Worm (Caenorhabditis elegans) whole organism, mixed stage, embryonic: ENCODE results near the gene scl-9.

Experiments used
- blmp-1 ChIP-seq: fragments of 150-350 bp; optimal IDR thresholded peaks from 2 replicates; lab custom pipeline; 2014; ENCODE audit warnings: missing biosample characterization, missing genetic modification characterization
- ces-1 ChIP-seq: fragments of 150-350 bp; optimal IDR thresholded peaks from 2 replicates; lab custom pipeline; 2014; ENCODE audit warnings: missing biosample characterization, missing genetic modification reagents, missing genetic modification characterization
- elt-1 ChIP-seq: sonication (generic microtip); optimal IDR thresholded peaks from 2 replicates; lab custom pipeline; 2017; ENCODE audit warnings: missing genetic modification characterization, mild to moderate bottlenecking, missing compliant biosample characterization, antibody characterized with exemption, moderate library complexity, borderline replicate concordance; ENCODE audit not compliant: insufficient read depth
- elt-3 ChIP-seq: fragments of 150-350 bp; optimal IDR thresholded peaks from 2 replicates; lab custom pipeline; 2014; ENCODE audit warnings: missing biosample characterization, missing genetic modification characterization
- nhr-12 ChIP-seq: fragments of 150-350 bp; optimal IDR thresholded peaks from 2 replicates; lab custom pipeline; 2014; ENCODE audit warnings: missing biosample characterization, missing genetic modification characterization
- nhr-2 ChIP-seq: fragments of 150-350 bp; optimal IDR thresholded peaks from 2 replicates; lab custom pipeline; 2014; ENCODE audit warnings: missing biosample characterization, missing genetic modification characterization
- nhr-237 ChIP-seq: fragments of 150-350 bp; optimal IDR thresholded peaks from 2 replicates; lab custom pipeline; 2014; ENCODE audit warnings: missing biosample characterization, missing genetic modification characterization
- nhr-76 ChIP-seq: sonication (generic microtip); optimal IDR thresholded peaks from 2 replicates; lab custom pipeline; 2017; ENCODE audit warnings: missing biosample characterization, missing genetic modification characterization
- pha-4 ChIP-seq: fragments of 150-350 bp; optimal IDR thresholded peaks from 2 replicates; lab custom pipeline; 2018; ENCODE audit warnings: missing biosample characterization, missing genetic modification reagents, missing genetic modification characterization
- snpc-4 ChIP-seq: fragments of 150-350 bp; optimal IDR thresholded peaks from 2 replicates; lab custom pipeline; 2014; ENCODE audit warnings: missing biosample characterization, missing genetic modification characterization
- unc-39 ChIP-seq: fragments of 150-350 bp; optimal IDR thresholded peaks from 2 replicates; lab custom pipeline; 2014; ENCODE audit warnings: missing biosample characterization, missing genetic modification characterization
- zip-8 ChIP-seq: fragments of 150-350 bp; optimal IDR thresholded peaks from 2 replicates; lab custom pipeline; 2014; ENCODE audit warnings: missing biosample characterization, missing genetic modification characterization
- ztf-11 ChIP-seq: fragments of 150-350 bp; optimal IDR thresholded peaks from 2 replicates; lab custom pipeline; 2014; ENCODE audit warnings: missing biosample characterization, missing genetic modification characterization

- TF ChIP-seq snpc-4 (tag; lab: Kevin White, UChicago) (no peak), nhr-2 (no peak), zip-8 (tag; lab: Kevin White, UChicago) (no peak), ces-1 (GFP tag; lab: Kevin White, UChicago) (no peak), elt-3 (tag; lab: Kevin White, UChicago) (no peak), nhr-237 (no peak), ztf-11 (no peak), unc-39 (tag; lab: Kevin White, UChicago) (no peak), blmp-1 (tag; lab: Kevin White, UChicago) (no peak), pha-4 (no peak), nhr-12 (tag; lab: Kevin White, UChicago) (no peak), nhr-76 (tag; lab: Kevin White, UChicago) (no peak), elt-1 (tag; lab: Kevin White, UChicago) (no peak)
These were observed 31.4 kb downstream of the scl-9 start for ce11 chrIV:13078342-13078741.
